In the genomic region with DNA sequence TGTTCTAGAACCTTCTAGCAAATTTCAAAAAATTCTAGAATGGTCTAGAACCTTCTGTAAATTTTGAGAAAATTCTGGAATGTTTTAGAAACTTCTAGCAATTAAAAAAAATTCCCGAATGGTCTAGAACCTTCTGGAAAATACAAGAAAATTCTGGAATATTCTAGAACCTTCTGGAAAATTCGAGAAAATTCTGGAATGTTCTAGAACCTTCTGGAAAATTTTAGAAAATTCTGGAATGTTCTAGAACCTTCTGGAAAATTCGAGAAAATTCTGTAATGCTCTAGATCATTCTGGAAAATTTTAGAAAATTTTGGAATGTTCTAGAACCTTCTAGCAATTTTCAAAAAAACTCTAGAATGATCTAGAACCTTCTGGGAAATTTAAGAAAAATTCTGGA, we compare ENCODE assay signal across 4 worm cellular contexts.
TF ChIP-seq lines count a peak whose summit lies in the region.

No protein-coding gene starts in this region.

TF ChIP-seq in whole organism, L4 larva, 104 proteins besides CTCF, POLR2A, EP300 and RAD21:
- no peak for TF ChIP-seq Y48G9A.11 (GFP tag; IDR thresholded peaks at IDR 0.05; lab: Robert Waterston, UW)
- no peak for TF ChIP-seq nhr-6 (tag; optimal IDR thresholded peaks at IDR 0.05; lab: Kevin White, UChicago)
- no peak for TF ChIP-seq skn-1 (tag; optimal IDR thresholded peaks at IDR 0.05; lab: Kevin White, UChicago)
- no peak for TF ChIP-seq snpc-4 (tag; optimal IDR thresholded peaks at IDR 0.05; lab: Kevin White, UChicago)
- TF ChIP-seq dmd-8 (GFP tag; IDR thresholded peaks at IDR 0.05; lab: Robert Waterston, UW): no peak
- no peak for TF ChIP-seq Y75B8A.6 (GFP tag; IDR thresholded peaks at IDR 0.05; lab: Robert Waterston, UW)
- 0 out of 2 replicates have a peak, but pooled peaks have one; percentile 28 for TF ChIP-seq mdt-29 (GFP tag; IDR thresholded peaks at IDR 0.05; lab: Robert Waterston, UW)

TF ChIP-seq in whole organism, midembryonic, 9 proteins besides CTCF, POLR2A, EP300 and RAD21:
- TF ChIP-seq klf-2 (GFP tag; conservative IDR thresholded peaks at IDR 0.05; lab: Robert Waterston, UW) (no peak), tab-1 (GFP tag; IDR thresholded peaks at IDR 0.05; lab: Robert Waterston, UW) (no peak), ztf-29 (GFP tag; IDR thresholded peaks at IDR 0.05; lab: Robert Waterston, UW) (no peak), flt-1 (GFP tag; IDR thresholded peaks at IDR 0.05; lab: Robert Waterston, UW) (peak; percentile 63), T22C8.4 (GFP tag; IDR thresholded peaks at IDR 0.05; lab: Robert Waterston, UW) (no peak)

TF ChIP-seq in whole organism, mixed stage, embryonic, 35 proteins besides CTCF, POLR2A, EP300 and RAD21:
- peak; percentile 37 for TF ChIP-seq ceh-83 (GFP tag; optimal IDR thresholded peaks at IDR 0.05; lab: Kevin White, UChicago)
- TF ChIP-seq unc-62 (GFP tag; optimal IDR thresholded peaks at IDR 0.05; lab: Kevin White, UChicago): no peak

TF ChIP-seq in whole organism, young adult, 124 proteins besides CTCF, POLR2A, EP300 and RAD21:
- TF ChIP-seq attf-5 (GFP tag; optimal IDR thresholded peaks at IDR 0.05; lab: Kevin White, UChicago) (no peak), hlh-26 (GFP tag; conservative IDR thresholded peaks at IDR 0.05; lab: Robert Waterston, UW) (no peak), F33H1.4 (GFP tag; IDR thresholded peaks at IDR 0.05; lab: Robert Waterston, UW) (no peak), dox-1 (GFP tag; IDR thresholded peaks at IDR 0.05; lab: Robert Waterston, UW) (peak; percentile 80), pbrm-1 (GFP tag; IDR thresholded peaks at IDR 0.05; lab: Robert Waterston, UW) (no peak), Y79H2A.3 (GFP tag; conservative IDR thresholded peaks at IDR 0.05; lab: Robert Waterston, UW) (no peak), lsl-1 (GFP tag; optimal IDR thresholded peaks at IDR 0.05; lab: Kevin White, UChicago) (peak; percentile 16), bed-2 (GFP tag; IDR thresholded peaks at IDR 0.05; lab: Robert Waterston, UW) (no peak), C06A6.2 (GFP tag; conservative IDR thresholded peaks at IDR 0.05; lab: Robert Waterston, UW) (no peak), madf-3 (GFP tag; IDR thresholded peaks at IDR 0.05; lab: Robert Waterston, UW) (no peak), attf-6 (GFP tag; IDR thresholded peaks at IDR 0.05; lab: Robert Waterston, UW) (no peak), nhr-120 (GFP tag; IDR thresholded peaks at IDR 0.05; lab: Robert Waterston, UW) (no peak), lin-35 (GFP tag; optimal IDR thresholded peaks at IDR 0.05; lab: Kevin White, UChicago) (no peak), unc-130 (GFP tag; optimal IDR thresholded peaks at IDR 0.05; lab: Kevin White, UChicago) (no peak), aptf-3 (GFP tag; IDR thresholded peaks at IDR 0.05; lab: Robert Waterston, UW) (no peak), Y67H2A.10 (GFP tag; conservative IDR thresholded peaks at IDR 0.05; lab: Robert Waterston, UW) (no peak), attf-3 (GFP tag; conservative IDR thresholded peaks at IDR 0.05; lab: Robert Waterston, UW) (no peak), die-1 (tag; optimal IDR thresholded peaks at IDR 0.05; lab: Kevin White, UChicago) (no peak), pha-4 (tag; optimal IDR thresholded peaks at IDR 0.05; lab: Kevin White, UChicago) (no peak), hsf-1 (GFP tag; IDR thresholded peaks at IDR 0.05; lab: Robert Waterston, UW) (peak; percentile 97), Y53G8AR.9 (GFP tag; conservative IDR thresholded peaks at IDR 0.05; lab: Robert Waterston, UW) (no peak), hmg-1.2 (GFP tag; IDR thresholded peaks at IDR 0.05; lab: Robert Waterston, UW) (no peak), madf-6 (GFP tag; IDR thresholded peaks at IDR 0.05; lab: Robert Waterston, UW) (peak; percentile 31; the same call in 1 of the 2 replicates), xnd-1 (tag; optimal IDR thresholded peaks at IDR 0.05; lab: Kevin White, UChicago) (no peak), D2030.7 (GFP tag; IDR thresholded peaks at IDR 0.05; lab: Robert Waterston, UW) (0 out of 2 replicates have a peak, but pooled peaks have one; percentile 35), lir-1 (GFP tag; conservative IDR thresholded peaks at IDR 0.05; lab: Robert Waterston, UW) (no peak), ceh-40 (GFP tag; IDR thresholded peaks at IDR 0.05; lab: Robert Waterston, UW) (0 out of 2 replicates have a peak, but pooled peaks have one; percentile 67), nfyb-1 (GFP tag; IDR thresholded peaks at IDR 0.05; lab: Robert Waterston, UW) (no peak), mes-4 (tag; optimal IDR thresholded peaks at IDR 0.05; lab: Kevin White, UChicago) (no peak), ekl-4 (GFP tag; IDR thresholded peaks at IDR 0.05; lab: Robert Waterston, UW) (peak; percentile 19; the same call in 1 of the 2 replicates), ceh-58 (GFP tag; IDR thresholded peaks at IDR 0.05; lab: Robert Waterston, UW) (no peak), mcd-1 (GFP tag; IDR thresholded peaks at IDR 0.05; lab: Robert Waterston, UW) (no peak), lin-26 (GFP tag; IDR thresholded peaks at IDR 0.05; lab: Robert Waterston, UW) (no peak), F57A8.1 (GFP tag; optimal IDR thresholded peaks at IDR 0.05; lab: Kevin White, UChicago) (no peak), nhr-80 (tag; optimal IDR thresholded peaks at IDR 0.05; lab: Kevin White, UChicago) (no peak), sea-2 (GFP tag; IDR thresholded peaks at IDR 0.05; lab: Robert Waterston, UW) (no peak), zim-3 (tag; optimal IDR thresholded peaks at IDR 0.05; lab: Kevin White, UChicago) (no peak), dpl-1 (GFP tag; optimal IDR thresholded peaks at IDR 0.05; lab: Kevin White, UChicago) (no peak), ceh-91 (GFP tag; IDR thresholded peaks at IDR 0.05; lab: Robert Waterston, UW) (no peak), ztf-6 (GFP tag; IDR thresholded peaks at IDR 0.05; lab: Robert Waterston, UW) (no peak), gei-17 (GFP tag; optimal IDR thresholded peaks at IDR 0.05; lab: Kevin White, UChicago) (peak; percentile 12), nhr-27 (tag; optimal IDR thresholded peaks at IDR 0.05; lab: Kevin White, UChicago) (no peak), rpc-1 (optimal IDR thresholded peaks at IDR 0.05; lab: Kevin White, UChicago) (peak; percentile 40), rpc-1 (tag; optimal IDR thresholded peaks at IDR 0.05; lab: Kevin White, UChicago) (no peak), ztf-18 (tag; optimal IDR thresholded peaks at IDR 0.05; lab: Kevin White, UChicago) (no peak)
